Worm (Caenorhabditis elegans) whole organism, young adult: ENCODE results near the gene pigq-1.

ENCODE experiments used
- B0019.2 ChIP-seq: fragments of 200-800 bp; sonication (Bioruptor generic); conservative IDR thresholded peaks from 2 replicates; pipeline ENCODE4 v1.3.6; 2022; ENCODE audit warnings: missing genetic modification reagents, missing genetic modification characterization, missing compliant biosample characterization
- B0261.1 ChIP-seq: sonication (generic microtip); optimal IDR thresholded peaks from 2 replicates; lab custom pipeline; 2016; ENCODE audit warnings: mild to moderate bottlenecking, missing genetic modification characterization, moderate library complexity, missing compliant biosample characterization
- B0336.3 ChIP-seq: fragments of 200-800 bp; sonication (Bioruptor generic); IDR thresholded peaks from 2 replicates; pipeline ENCODE4 v1.3.6; 2022; ENCODE audit warnings: missing genetic modification characterization, missing compliant biosample characterization
- D2030.7 ChIP-seq: fragments of 200-800 bp; sonication (Bioruptor generic); IDR thresholded peaks from 2 replicates; pipeline ENCODE4 v1.3.6; 2022; ENCODE audit warnings: missing genetic modification reagents, missing genetic modification characterization, missing compliant biosample characterization
- F33H1.4 ChIP-seq: fragments of 200-800 bp; sonication (Bioruptor generic); IDR thresholded peaks from 2 replicates; pipeline ENCODE4 v1.3.6; 2022; ENCODE audit warnings: missing genetic modification reagents, missing genetic modification characterization, missing compliant biosample characterization
- F39B2.1 ChIP-seq: fragments of 200-800 bp; sonication (Bioruptor generic); IDR thresholded peaks from 2 replicates; pipeline ENCODE4 v1.3.6; 2022; ENCODE audit warnings: missing genetic modification reagents, missing genetic modification characterization, missing compliant biosample characterization
- F49E8.2 ChIP-seq: sonication (generic microtip); optimal IDR thresholded peaks from 3 replicates; lab custom pipeline; 2017; ENCODE audit warnings: missing genetic modification characterization, mild to moderate bottlenecking, missing compliant biosample characterization, antibody characterized with exemption, moderate library complexity; ENCODE audit not compliant: insufficient read depth
- F55B11.4 ChIP-seq: sonication (generic microtip); optimal IDR thresholded peaks from 2 replicates; lab custom pipeline; 2016; ENCODE audit warnings: missing compliant biosample characterization, missing genetic modification characterization, borderline replicate concordance; ENCODE audit not compliant: insufficient read depth
- F57A8.1 ChIP-seq: fragments of 200-800 bp; sonication (Bioruptor generic); optimal IDR thresholded peaks from 2 replicates; lab custom pipeline; 2018; ENCODE audit warnings: mild to moderate bottlenecking, missing genetic modification characterization, moderate library complexity, missing compliant biosample characterization
- Y56A3A.18 ChIP-seq: fragments of 200-800 bp; sonication (Bioruptor generic); IDR thresholded peaks from 2 replicates; pipeline ENCODE4 v1.3.6; 2022; ENCODE audit warnings: missing genetic modification reagents, missing genetic modification characterization, missing compliant biosample characterization
- Y67H2A.10 ChIP-seq: fragments of 200-800 bp; sonication (Bioruptor generic); conservative IDR thresholded peaks from 2 replicates; pipeline ENCODE4 v1.3.6; 2022; ENCODE audit warnings: missing genetic modification reagents, missing genetic modification characterization, missing compliant biosample characterization
- aptf-2 ChIP-seq: fragments of 200-800 bp; sonication (Bioruptor generic); conservative IDR thresholded peaks from 2 replicates; pipeline ENCODE4 v1.3.6; 2022; ENCODE audit warnings: missing genetic modification reagents, missing genetic modification characterization, missing compliant biosample characterization
- atf-7 ChIP-seq: sonication (generic microtip); optimal IDR thresholded peaks from 2 replicates; lab custom pipeline; 2017; ENCODE audit warnings: mild to moderate bottlenecking, missing genetic modification characterization, missing compliant biosample characterization
- attf-5 ChIP-seq: fragments of 200-800 bp; sonication (Bioruptor generic); optimal IDR thresholded peaks from 2 replicates; lab custom pipeline; 2018; ENCODE audit warnings: mild to moderate bottlenecking, missing genetic modification characterization, missing compliant biosample characterization
- attf-6 ChIP-seq: fragments of 200-800 bp; sonication (Bioruptor generic); IDR thresholded peaks from 2 replicates; pipeline ENCODE4 v1.3.6; 2022; ENCODE audit warnings: missing genetic modification reagents, missing genetic modification characterization, missing compliant biosample characterization
- cebp-2 ChIP-seq: fragments of 200-800 bp; sonication (Bioruptor generic); IDR thresholded peaks from 2 replicates; pipeline ENCODE4 v1.3.6; 2022; ENCODE audit warnings: missing genetic modification characterization, missing compliant biosample characterization
- ceh-100 ChIP-seq: fragments of 200-800 bp; sonication (Bioruptor generic); IDR thresholded peaks from 2 replicates; pipeline ENCODE4 v1.3.6; 2022; ENCODE audit warnings: missing genetic modification reagents, missing genetic modification characterization, missing compliant biosample characterization
- die-1 ChIP-seq: sonication (generic microtip); optimal IDR thresholded peaks from 2 replicates; lab custom pipeline; 2016; ENCODE audit warnings: missing genotype, mild to moderate bottlenecking, missing genetic modification characterization, missing compliant biosample characterization
- egl-44 ChIP-seq: fragments of 200-800 bp; sonication (Bioruptor generic); IDR thresholded peaks from 2 replicates; pipeline ENCODE4 v1.3.6; 2022; ENCODE audit warnings: missing genetic modification reagents, missing genetic modification characterization, missing compliant biosample characterization
- egrh-3 ChIP-seq: fragments of 200-800 bp; sonication (Bioruptor generic); IDR thresholded peaks from 2 replicates; pipeline ENCODE4 v1.3.6; 2022; ENCODE audit warnings: missing genetic modification reagents, missing genetic modification characterization, missing compliant biosample characterization
- hlh-12 ChIP-seq: sonication (generic microtip); optimal IDR thresholded peaks from 2 replicates; lab custom pipeline; 2016; ENCODE audit warnings: missing genetic modification characterization, missing compliant biosample characterization
- hmg-20 ChIP-seq: fragments of 200-800 bp; sonication (Bioruptor generic); IDR thresholded peaks from 2 replicates; pipeline ENCODE4 v1.3.6; 2022; ENCODE audit warnings: missing genetic modification reagents, missing genetic modification characterization, missing compliant biosample characterization
- let-607 ChIP-seq, 2 experiments: fragments of 200-800 bp in 1 of 2; sonication (Bioruptor generic) in 1 of 2; sonication (generic microtip) in 1 of 2; optimal IDR thresholded peaks; 2 replicates each; lab custom pipeline; 2016 to 2018; ENCODE audit warnings: mild to moderate bottlenecking in 2 of 2, missing compliant biosample characterization in 2 of 2, missing genetic modification characterization in 2 of 2, moderate library complexity in 2 of 2, missing genotype in 1 of 2
- lin-26 ChIP-seq: fragments of 200-800 bp; sonication (Bioruptor generic); IDR thresholded peaks from 2 replicates; pipeline ENCODE4 v1.3.6; 2022; ENCODE audit warnings: missing genetic modification reagents, missing genetic modification characterization, missing compliant biosample characterization
- lsl-1 ChIP-seq: fragments of 200-800 bp; sonication (Bioruptor generic); optimal IDR thresholded peaks from 2 replicates; lab custom pipeline; 2018; ENCODE audit warnings: mild to moderate bottlenecking, missing genetic modification characterization, moderate library complexity, missing compliant biosample characterization
- lsy-27 ChIP-seq: sonication (generic microtip); optimal IDR thresholded peaks from 2 replicates; lab custom pipeline; 2017; ENCODE audit warnings: missing genetic modification characterization, mild to moderate bottlenecking, missing compliant biosample characterization, antibody characterized with exemption, missing genotype, borderline replicate concordance; ENCODE audit not compliant: insufficient read depth
- madf-8 ChIP-seq: fragments of 200-800 bp; sonication (Bioruptor generic); conservative IDR thresholded peaks from 2 replicates; pipeline ENCODE4 v1.3.6; 2022; ENCODE audit warnings: missing genetic modification reagents, missing genetic modification characterization, missing compliant biosample characterization
- mel-28 ChIP-seq: sonication (generic microtip); optimal IDR thresholded peaks from 2 replicates; lab custom pipeline; 2016; ENCODE audit warnings: borderline replicate concordance, mild to moderate bottlenecking, missing genetic modification characterization, missing compliant biosample characterization
- mes-4 ChIP-seq: sonication (generic microtip); optimal IDR thresholded peaks from 2 replicates; lab custom pipeline; 2016; ENCODE audit warnings: missing genotype, missing genetic modification characterization, missing compliant biosample characterization
- mxl-1 ChIP-seq: sonication (generic microtip); optimal IDR thresholded peaks from 2 replicates; lab custom pipeline; 2016; ENCODE audit warnings: missing genetic modification characterization, missing compliant biosample characterization
- nhr-120 ChIP-seq: fragments of 200-800 bp; sonication (Bioruptor generic); IDR thresholded peaks from 2 replicates; pipeline ENCODE4 v1.3.6; 2022; ENCODE audit warnings: missing genetic modification characterization, missing compliant biosample characterization
- nhr-179 ChIP-seq: sonication (generic microtip); optimal IDR thresholded peaks from 2 replicates; lab custom pipeline; 2016; ENCODE audit warnings: mild to moderate bottlenecking, missing genetic modification characterization, missing compliant biosample characterization
- pbrm-1 ChIP-seq: fragments of 200-800 bp; sonication (Bioruptor generic); IDR thresholded peaks from 2 replicates; pipeline ENCODE4 v1.3.6; 2022; ENCODE audit warnings: missing genetic modification reagents, missing genetic modification characterization, missing compliant biosample characterization
- snpc-1.3 ChIP-seq: sonication (generic microtip); optimal IDR thresholded peaks from 2 replicates; lab custom pipeline; 2017; ENCODE audit warnings: missing genetic modification characterization, mild to moderate bottlenecking, missing compliant biosample characterization, antibody characterized with exemption, moderate library complexity, missing genotype, missing genetic modification reagents; ENCODE audit not compliant: insufficient read depth
- tbp1 ChIP-seq: fragments of 200-800 bp; sonication (Bioruptor generic); optimal IDR thresholded peaks from 2 replicates; lab custom pipeline; 2018; ENCODE audit warnings: mild to moderate bottlenecking, missing genetic modification characterization, missing compliant biosample characterization
- tbx-9 ChIP-seq: sonication (generic microtip); optimal IDR thresholded peaks from 2 replicates; lab custom pipeline; 2016; ENCODE audit warnings: borderline replicate concordance, missing genetic modification characterization, inconsistent platforms, missing compliant biosample characterization
- xnd-1 ChIP-seq: sonication (generic microtip); optimal IDR thresholded peaks from 2 replicates; lab custom pipeline; 2016; ENCODE audit warnings: missing genotype, missing genetic modification reagents, missing genetic modification characterization, missing compliant biosample characterization
- zim-3 ChIP-seq: sonication (generic microtip); optimal IDR thresholded peaks from 2 replicates; lab custom pipeline; 2017; ENCODE audit warnings: mild to moderate bottlenecking, missing genetic modification characterization, moderate library complexity, missing compliant biosample characterization
- ztf-18 ChIP-seq: sonication (generic microtip); optimal IDR thresholded peaks from 2 replicates; lab custom pipeline; 2016; ENCODE audit warnings: missing genotype, mild to moderate bottlenecking, missing genetic modification characterization, missing compliant biosample characterization
- ztf-22 ChIP-seq: fragments of 200-800 bp; sonication (Bioruptor generic); optimal IDR thresholded peaks from 2 replicates; lab custom pipeline; 2018; ENCODE audit warnings: mild to moderate bottlenecking, missing genetic modification characterization, moderate library complexity, missing compliant biosample characterization
- ztf-28 ChIP-seq: fragments of 200-800 bp; sonication (Bioruptor generic); IDR thresholded peaks from 2 replicates; pipeline ENCODE4 v1.3.6; 2022; ENCODE audit warnings: missing genetic modification reagents, missing genetic modification characterization, missing compliant biosample characterization
- ztf-6 ChIP-seq: fragments of 200-800 bp; sonication (Bioruptor generic); IDR thresholded peaks from 2 replicates; pipeline ENCODE4 v1.3.6; 2022; ENCODE audit warnings: missing genetic modification reagents, missing genetic modification characterization, missing compliant biosample characterization

Gene pigq-1

DNA sequence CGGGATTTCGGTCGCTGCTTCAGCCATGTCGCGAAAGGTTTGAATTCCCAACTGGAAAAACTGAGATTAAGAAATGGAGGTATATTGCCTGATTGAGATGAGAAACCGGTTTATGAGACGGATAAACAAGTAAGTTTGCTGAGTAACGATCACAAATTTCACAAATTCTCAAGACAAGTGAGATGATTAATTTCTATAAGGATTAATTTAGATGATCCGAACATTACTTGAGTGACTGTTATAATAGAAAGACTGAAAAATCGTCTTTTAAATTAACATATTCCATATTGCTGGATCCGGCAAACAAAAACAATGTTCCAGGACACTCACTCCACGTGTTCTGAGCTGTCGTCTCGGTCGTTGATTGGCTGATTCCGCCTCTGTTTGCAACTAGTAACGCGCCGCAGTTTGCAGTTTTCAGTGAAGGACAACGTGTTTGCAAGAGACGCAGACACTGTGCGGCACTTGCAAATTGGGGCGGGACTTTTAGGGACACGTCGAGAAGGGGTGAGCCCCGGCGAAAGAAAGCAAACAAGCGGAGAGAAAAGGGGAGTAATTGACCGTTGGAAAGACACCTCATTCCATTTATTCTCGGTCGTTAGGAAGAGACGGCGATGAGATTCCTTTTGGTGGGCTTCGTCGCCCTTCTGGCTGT lies 28.1 kb downstream of the pigq-1 start, which contains the start of the genes imp-2 and enpl-1 (continued):
- TF ChIP-seq let-607 (tag; optimal IDR thresholded peaks at IDR 0.05; lab: Kevin White, UChicago): peak; percentile 100
- no peak for TF ChIP-seq attf-6 (GFP tag; lab: Robert Waterston, UW)
- peak; percentile 65 for TF ChIP-seq tbp1
- peak; percentile 63 for TF ChIP-seq F33H1.4
- peak; percentile 34 for TF ChIP-seq F49E8.2 (tag; lab: Kevin White, UChicago)
- no peak for TF ChIP-seq mes-4 (tag; lab: Kevin White, UChicago)
- TF ChIP-seq aptf-2 (GFP tag; lab: Robert Waterston, UW): no peak
- peak; percentile 63 for TF ChIP-seq atf-7 (tag; lab: Kevin White, UChicago)
- peak; percentile 12 for TF ChIP-seq die-1 (tag; lab: Kevin White, UChicago)
- no peak for TF ChIP-seq B0261.1 (tag; lab: Kevin White, UChicago)
- no peak for TF ChIP-seq hmg-20
- no peak for TF ChIP-seq ztf-6
- TF ChIP-seq lsy-27: no peak
- peak; percentile 69 for TF ChIP-seq egrh-3 (GFP tag; lab: Robert Waterston, UW)
- no peak for TF ChIP-seq xnd-1
- TF ChIP-seq lin-26 (GFP tag; lab: Robert Waterston, UW): peak; percentile 66; the same call in 1 of the 2 replicates
- peak; percentile 84 for TF ChIP-seq pbrm-1
- TF ChIP-seq zim-3 (tag; lab: Kevin White, UChicago): no peak
- no peak for TF ChIP-seq cebp-2 (GFP tag; lab: Robert Waterston, UW)
- no peak for TF ChIP-seq nhr-179 (tag; lab: Kevin White, UChicago)
- no peak for TF ChIP-seq Y56A3A.18 (GFP tag; lab: Robert Waterston, UW)
- no peak; the same call in 1 of the 2 replicates for TF ChIP-seq madf-8 (GFP tag; lab: Robert Waterston, UW)
- peak; percentile 88 for TF ChIP-seq attf-5
- no peak for TF ChIP-seq nhr-120 (GFP tag; lab: Robert Waterston, UW)
- TF ChIP-seq ztf-22 (GFP tag; lab: Kevin White, UChicago): peak; percentile 48
- no peak for TF ChIP-seq tbx-9 (tag; lab: Kevin White, UChicago)
- TF ChIP-seq ztf-18 (tag; lab: Kevin White, UChicago): peak; percentile 76
- peak; percentile 40 for TF ChIP-seq F57A8.1 (GFP tag; lab: Kevin White, UChicago)
- no peak for TF ChIP-seq hlh-12
- TF ChIP-seq egl-44 (GFP tag; lab: Robert Waterston, UW): peak; percentile 55; the same call in 1 of the 2 replicates
- peak; percentile 53; the same call in 1 of the 2 replicates for TF ChIP-seq D2030.7 (GFP tag; lab: Robert Waterston, UW)
- no peak for TF ChIP-seq mxl-1 (tag; lab: Kevin White, UChicago)
- peak; percentile 77 for TF ChIP-seq ceh-100 (GFP tag; lab: Robert Waterston, UW)
- 0 out of 2 replicates have a peak, but pooled peaks have one; percentile 48 for TF ChIP-seq Y67H2A.10
- TF ChIP-seq B0019.2 (GFP tag; lab: Robert Waterston, UW): no peak
- TF ChIP-seq B0336.3 (GFP tag; lab: Robert Waterston, UW): peak; percentile 83
- peak; percentile 3 for TF ChIP-seq snpc-1.3
- TF ChIP-seq, all 124 proteins: peak for 61

DNA sequence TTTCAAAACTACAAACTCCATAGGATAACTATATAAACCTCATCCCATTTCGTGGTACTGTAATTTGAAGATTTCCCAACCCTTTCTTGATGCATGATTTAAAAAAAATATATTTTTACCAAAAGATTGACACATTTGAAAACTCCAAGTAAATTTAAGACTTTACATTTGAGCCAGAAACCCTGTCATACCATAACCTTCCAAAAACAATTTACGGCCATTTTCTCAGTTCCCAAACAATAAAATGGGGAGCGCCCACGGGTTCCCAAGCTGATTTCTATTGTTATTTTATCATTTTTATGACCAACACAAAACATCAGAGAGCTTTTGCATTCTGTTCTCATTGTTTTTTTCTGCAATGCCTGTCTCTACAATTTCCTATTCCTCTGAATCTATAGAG lies 34.4 kb downstream of the pigq-1 start, which contains the start of gene clc-9:
Gene clc-9, plus strand, starts transcription at position 301 of the 400 bp plus-strand sequence.
- TF ChIP-seq lsl-1 (GFP tag; lab: Kevin White, UChicago): no peak
- TF ChIP-seq die-1 (tag; lab: Kevin White, UChicago): no peak
- TF ChIP-seq F39B2.1 (GFP tag; lab: Robert Waterston, UW): no peak
- TF ChIP-seq ztf-18 (tag; lab: Kevin White, UChicago): no peak
- no peak for TF ChIP-seq mel-28 (tag; lab: Kevin White, UChicago)
- TF ChIP-seq ztf-28 (GFP tag; lab: Robert Waterston, UW): no peak
- no peak for TF ChIP-seq F55B11.4
- TF ChIP-seq, all 124 proteins: peak for 0
